Worm (Caenorhabditis elegans) whole organism, dauer: ENCODE data around the gene lgc-46.
"Not testable (repeated sequence)": the region's sequence is repeated elsewhere in the genome, so short reads cannot be mapped to it uniquely, and the experiment has no call there.

ENCODE experiments used
- unc-62 ChIP-seq: sonication (generic microtip); optimal IDR thresholded peaks from 2 replicates; lab custom pipeline; 2017; ENCODE audit warnings: missing biosample characterization, missing genetic modification reagents, missing genetic modification characterization

lgc-46 gene

DNA sequence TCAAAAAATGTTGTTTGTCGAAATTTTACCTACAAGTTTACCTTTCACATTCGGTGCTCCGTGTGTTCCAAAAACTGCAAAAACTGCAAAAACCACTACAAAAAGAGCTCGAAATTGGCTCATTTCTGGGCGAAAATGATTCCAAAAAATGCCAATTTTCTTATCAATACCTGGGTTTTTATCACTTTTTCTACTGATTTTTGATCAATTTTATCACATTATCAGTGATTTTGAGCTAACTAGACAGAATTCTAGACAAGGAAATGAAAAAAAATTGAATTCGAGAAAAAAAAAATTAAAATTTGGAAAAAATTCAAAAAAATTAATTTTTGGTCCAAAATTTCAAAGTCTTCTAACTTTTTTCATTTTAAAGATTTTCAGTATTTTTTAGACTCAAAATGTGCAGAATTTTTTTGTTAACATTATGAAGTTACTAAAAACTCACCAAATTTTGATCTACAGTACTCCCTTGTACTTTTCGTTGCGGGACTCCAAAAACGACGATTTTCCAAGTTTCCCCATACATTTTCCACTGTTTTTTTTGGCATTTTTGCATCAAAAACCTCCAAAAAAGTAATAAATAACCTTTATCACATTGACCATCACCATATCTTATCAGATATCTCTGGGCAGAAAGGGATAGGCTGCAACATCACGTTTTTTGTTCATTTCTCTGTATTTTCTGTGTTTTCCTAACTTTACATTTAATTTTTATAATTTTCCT, 19.9 kb downstream of the lgc-46 start, which contains the start of the genes F58B6.1 and acsd-1:
F58B6.1 (minus strand) TSS at position 133 of the 724 bp plus-strand sequence.
acsd-1 (plus strand) TSS at position 674 of the 724 bp plus-strand sequence.
- TF ChIP-seq unc-62, result no peak

DNA sequence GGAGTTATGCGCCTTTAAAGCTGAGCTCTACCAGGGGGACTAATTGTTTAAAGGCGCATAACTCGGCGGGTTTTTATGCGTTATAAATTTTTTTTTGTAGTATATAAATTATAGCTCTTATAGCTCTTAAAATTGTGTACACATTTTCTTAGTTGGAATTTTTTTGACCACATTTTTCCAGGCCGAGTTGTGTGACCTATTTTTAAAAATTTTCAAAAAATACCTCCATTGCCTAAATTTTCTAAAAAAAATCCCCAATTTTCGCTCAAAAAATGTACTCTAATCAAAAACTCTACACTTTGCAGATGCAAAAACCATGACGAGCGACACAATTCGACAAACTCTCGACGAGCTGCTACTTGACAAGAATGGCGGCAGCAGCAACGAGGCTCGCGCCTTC, 32.9 kb downstream of the lgc-46 start, which contains the start of gene exc-6:
exc-6 (plus strand) TSS at position 301 of the 400 bp plus-strand sequence.
- TF ChIP-seq unc-62, result no peak

DNA sequence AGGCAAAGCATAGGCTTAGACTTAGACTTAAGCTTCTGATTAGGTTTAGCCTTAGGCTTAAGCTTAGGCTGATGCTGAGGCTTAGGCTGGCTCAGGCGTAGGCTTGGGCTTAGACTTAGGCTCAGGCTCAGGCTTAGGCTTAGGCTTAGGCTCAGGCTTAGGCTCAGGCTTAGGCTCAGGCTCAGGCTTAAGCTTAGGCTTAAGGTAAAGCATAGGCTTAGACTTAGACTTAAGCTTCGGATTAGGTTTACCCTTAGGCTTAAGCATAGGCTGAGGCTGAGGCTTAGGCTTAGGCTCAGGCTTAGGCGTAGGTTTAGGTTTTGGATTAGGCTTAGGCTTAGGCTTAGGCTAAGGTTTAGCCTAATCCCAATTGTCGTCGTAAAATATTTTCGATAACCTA, 36.3 kb downstream of the lgc-46 start:
- no peak for TF ChIP-seq unc-62

DNA sequence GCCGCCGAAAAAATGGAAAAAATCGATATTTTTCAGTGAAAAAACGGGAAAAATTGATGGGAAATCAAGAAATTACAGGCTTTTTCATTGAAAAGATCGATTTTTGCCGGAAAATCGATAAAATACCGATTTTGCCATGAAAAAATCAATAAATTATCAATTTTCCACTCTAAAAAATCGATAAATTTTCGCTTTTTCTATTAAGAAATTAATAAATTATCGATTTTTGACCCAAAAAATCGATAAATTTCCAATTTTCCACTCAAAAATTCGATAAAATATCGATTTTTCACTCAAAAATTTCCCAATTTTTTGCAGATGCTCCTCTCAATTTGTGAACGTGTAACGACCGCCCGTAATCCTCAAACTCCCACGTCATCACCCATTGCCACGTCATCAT, 41.4 kb downstream of the lgc-46 start:
- TF ChIP-seq unc-62, result no peak

DNA sequence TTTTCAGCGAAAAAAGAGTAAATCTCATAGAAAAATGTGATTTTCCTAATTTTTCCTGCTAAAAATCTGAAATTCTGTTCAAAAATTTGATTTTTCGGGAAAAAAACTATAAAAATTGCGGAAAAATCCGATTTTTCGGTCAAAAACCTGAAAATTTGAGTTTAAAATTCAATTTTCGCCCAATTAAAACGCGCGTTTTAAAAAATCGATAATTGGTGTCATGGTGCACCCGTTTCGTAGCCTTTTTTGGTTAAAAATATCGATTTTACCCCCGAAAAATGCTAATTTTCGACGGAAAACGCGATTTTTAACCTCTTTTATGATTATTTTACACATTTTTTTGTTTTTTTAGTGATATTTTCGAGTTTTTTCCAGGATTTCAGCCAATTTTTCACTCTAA, 50.9 kb downstream of the lgc-46 start:
- TF ChIP-seq unc-62, result no peak

DNA sequence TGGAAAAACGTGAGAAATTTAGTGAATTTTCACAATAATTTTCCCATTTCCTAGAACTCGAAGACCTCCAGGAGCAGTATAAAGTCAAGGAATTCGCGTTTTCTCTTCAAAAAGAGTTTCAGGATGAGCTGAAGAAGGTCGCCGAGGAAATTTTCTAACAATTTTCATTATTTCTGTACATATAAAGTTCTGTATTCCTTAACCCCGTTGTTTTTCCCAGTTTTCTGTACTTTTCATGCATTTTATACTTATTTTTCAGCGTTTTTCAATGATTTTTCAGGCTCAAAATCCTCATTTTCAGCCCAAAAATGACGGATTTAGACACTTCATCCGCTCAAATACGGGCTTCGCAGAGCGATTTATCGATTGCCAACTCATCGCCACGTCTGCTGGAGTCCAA, 54.7 kb downstream of the lgc-46 start, which contains the start of gene par-2:
par-2 (plus strand) TSS at position 301 of the 400 bp plus-strand sequence.
- TF ChIP-seq unc-62, result no peak

DNA sequence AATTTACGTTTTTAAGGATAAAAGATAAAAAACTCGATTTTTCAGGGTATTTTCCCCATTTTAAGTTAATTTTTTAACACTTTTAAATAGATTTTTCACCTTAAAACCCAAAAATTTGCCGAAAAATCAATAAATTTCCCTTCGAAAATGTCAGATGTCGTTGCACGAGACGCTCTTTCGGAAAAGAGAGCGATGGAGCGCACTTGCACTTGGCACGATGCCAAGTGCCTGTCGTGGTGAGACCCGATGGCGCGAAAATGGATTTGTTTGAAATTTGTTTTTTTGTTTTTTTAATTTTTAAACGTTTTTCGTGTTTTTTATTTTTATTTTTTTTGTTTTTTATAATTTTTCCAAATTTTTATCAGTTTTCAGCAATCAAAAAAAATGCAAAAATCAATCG, 55.3 kb downstream of the lgc-46 start, which contains the start of the genes rab-18 and kbp-4:
rab-18 (minus strand) TSS at position 240 of the 400 bp plus-strand sequence.
kbp-4 (plus strand) TSS at position 366 of the 400 bp plus-strand sequence.
- TF ChIP-seq unc-62, result no peak

DNA sequence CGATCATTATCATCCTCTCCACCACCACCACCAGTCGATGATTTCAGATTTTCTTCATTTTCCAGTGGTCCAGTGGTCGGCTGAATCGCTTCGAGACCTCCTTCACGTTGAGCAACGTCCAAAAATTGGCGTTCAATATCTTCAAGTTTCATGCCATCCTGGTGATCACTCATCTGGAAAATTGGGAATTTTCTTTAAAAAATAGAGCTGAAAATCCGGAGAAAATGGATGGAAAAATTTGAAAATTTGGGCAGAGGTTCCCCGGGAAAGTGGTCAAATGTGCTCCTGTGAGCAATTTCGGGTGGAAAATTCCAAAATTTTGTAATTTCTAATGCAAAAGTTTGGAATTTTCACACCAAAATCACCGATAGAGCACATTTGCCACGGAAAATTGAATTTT, 59.4 kb downstream of the lgc-46 start, which contains the start of gene uaf-1:
uaf-1 (minus strand) TSS at position 173 of the 400 bp plus-strand sequence.
- TF ChIP-seq unc-62, result not testable (repeated sequence)
